Fruit fly (Drosophila melanogaster): ENCODE results near the gene CG33108.

dm6 chr3R:24027222-24027621 is 31.8 kb downstream of the CG33108 start:
- no peak for TF ChIP-seq usp (GFP tag; optimal IDR thresholded peaks at IDR 0.05)
- TF ChIP-seq ey (GFP tag; optimal IDR thresholded peaks at IDR 0.05) = no peak
- TF ChIP-seq pan (optimal IDR thresholded peaks at IDR 0.05) = no peak
- TF ChIP-seq Hr78 (GFP tag; optimal IDR thresholded peaks at IDR 0.05) = no peak
- no peak for TF ChIP-seq HLH106 (tag; optimal IDR thresholded peaks at IDR 0.05)
- no peak for TF ChIP-seq rgr (GFP tag; optimal IDR thresholded peaks at IDR 0.05)
- TF ChIP-seq OdsH (GFP tag; optimal IDR thresholded peaks at IDR 0.05) = no peak
- no peak for TF ChIP-seq h (GFP tag; optimal IDR thresholded peaks at IDR 0.05)
- TF ChIP-seq dsf (GFP tag; optimal IDR thresholded peaks at IDR 0.05; ENCODE audit: borderline replicate concordance) = no peak
